ENCODE assay signal across 2 worm cellular contexts in genomic region chrIII:1455674-1456073, ce11.
TF ChIP-seq lines count a peak whose summit lies in the region.

Gene Y82E9BR.17 (minus strand): TSS chrIII:1455774.

TF ChIP-seq in whole organism, midembryonic, 9 proteins besides CTCF, POLR2A, EP300 and RAD21:
- TF ChIP-seq flt-1 (GFP tag; IDR thresholded peaks at IDR 0.05; lab: Robert Waterston, UW), result 0 out of 2 replicates have a peak, but pooled peaks have one; percentile 39
- no peak for TF ChIP-seq med-1 (GFP tag; optimal IDR thresholded peaks at IDR 0.05; lab: Kevin White, UChicago; ENCODE audit: insufficient read depth)

TF ChIP-seq in whole organism, mixed stage, embryonic, 35 proteins besides CTCF, POLR2A, EP300 and RAD21:
- TF ChIP-seq unc-62 (GFP tag; optimal IDR thresholded peaks at IDR 0.05; lab: Kevin White, UChicago) (no peak), nhr-2 (tag; optimal IDR thresholded peaks at IDR 0.05; lab: Kevin White, UChicago) (peak; percentile 24), nhr-76 (tag; optimal IDR thresholded peaks at IDR 0.05; lab: Kevin White, UChicago) (no peak), zip-8 (tag; optimal IDR thresholded peaks at IDR 0.05; lab: Kevin White, UChicago) (peak; percentile 73)
